Fruit fly (Drosophila melanogaster) S2 (cell line): ENCODE measurements around the gene CG4789.

Experiments used
- CG8478 ChIP-seq: fragments of >200 bp; optimal IDR thresholded peaks from 2 replicates; lab custom pipeline; 2018
- CTCF ChIP-seq, 2 experiments: fragments of >200 bp; optimal IDR thresholded peaks; 2 replicates each; lab custom pipeline; 2018

dm6 chrX:16805768-16806167 is 5.0 kb downstream of the CG4789 start, which contains the start of gene ppk28:
- TF ChIP-seq CTCF (optimal IDR thresholded peaks at IDR 0.05; lab: Kevin White, UChicago) (no peak), CG8478 (no peak)
